Worm (Caenorhabditis elegans): ENCODE measurements around the gene F22E5.22.
A peak's percentile ranks its signal among the peaks of the same experiment; 100 is the strongest.

F22E5.22 gene

ce11 chrII:2698378-2698777 lies 32.7 kb downstream of the F22E5.22 start, which contains the start of gene sri-62 (continued):
- TF ChIP-seq daf-16 (GFP tag; optimal IDR thresholded peaks at IDR 0.05) (no peak), daf-16 (tag; optimal IDR thresholded peaks at IDR 0.05) (no peak)

ce11 chrII:2700229-2700628 lies 34.5 kb downstream of the F22E5.22 start, which contains the start of gene sri-61:
Gene sri-61 (minus strand): TSS chrII:2700329.
- TF ChIP-seq dmd-6 (GFP tag; IDR thresholded peaks at IDR 0.05) (no peak), ctbp-1 (GFP tag; IDR thresholded peaks at IDR 0.05) (no peak), zip-11 (GFP tag; IDR thresholded peaks at IDR 0.05) (no peak), unc-62 (GFP tag; optimal IDR thresholded peaks at IDR 0.05 in 1 of 2) (peak in 1 of 2 experiments; percentile 25), unc-62 (tag; optimal IDR thresholded peaks at IDR 0.05) (no peak), unc-130 (GFP tag; optimal IDR thresholded peaks at IDR 0.05) (no peak), saeg-2 (GFP tag; IDR thresholded peaks at IDR 0.05) (no peak), hmg-1.1 (GFP tag; IDR thresholded peaks at IDR 0.05) (no peak)

- TF ChIP-seq nhr-48 (tag; optimal IDR thresholded peaks at IDR 0.05) (no peak), mes-2 (tag; optimal IDR thresholded peaks at IDR 0.05; ENCODE audit: poor library complexity, severe bottlenecking) (no peak), sdz-12 (GFP tag; optimal IDR thresholded peaks at IDR 0.05) (no peak), dmd-9 (GFP tag; IDR thresholded peaks at IDR 0.05) (no peak), duxl-1 (tag; optimal IDR thresholded peaks at IDR 0.05; ENCODE audit: poor library complexity) (no peak), dmd-6 (GFP tag; IDR thresholded peaks at IDR 0.05) (no peak), nhr-237 (tag; optimal IDR thresholded peaks at IDR 0.05) (no peak)
These were observed 37.1 kb downstream of the F22E5.22 start, which contains the start of gene sri-60 for ce11 chrII:2702757-2703156. Gene sri-60 (minus strand): TSS chrII:2702857.

- TF ChIP-seq madf-9 (GFP tag; conservative IDR thresholded peaks at IDR 0.05): no peak
- no peak for TF ChIP-seq ceh-20 (GFP tag; IDR thresholded peaks at IDR 0.05)
- TF ChIP-seq ceh-82 (tag; optimal IDR thresholded peaks at IDR 0.05): no peak
- no peak for TF ChIP-seq fkh-10 (GFP tag; optimal IDR thresholded peaks at IDR 0.05)
- TF ChIP-seq arid-1 (GFP tag; conservative IDR thresholded peaks at IDR 0.05): no peak
- TF ChIP-seq spr-3 (GFP tag; optimal IDR thresholded peaks at IDR 0.05): no peak
- no peak for TF ChIP-seq lin-13 (GFP tag; optimal IDR thresholded peaks at IDR 0.05)
- TF ChIP-seq lir-3 (tag; optimal IDR thresholded peaks at IDR 0.05): no peak
- no peak for TF ChIP-seq ZK337.2 (GFP tag; IDR thresholded peaks at IDR 0.05)
- TF ChIP-seq egl-27 (tag; optimal IDR thresholded peaks at IDR 0.05): no peak
- TF ChIP-seq F44E2.7 (GFP tag; IDR thresholded peaks at IDR 0.05): no peak
- no peak for TF ChIP-seq lsy-2 (tag; optimal IDR thresholded peaks at IDR 0.05)
These were observed 39.5 kb downstream of the F22E5.22 start, which contains the start of gene srh-128 for ce11 chrII:2705200-2705599. Gene srh-128 (minus strand): TSS chrII:2705300.

- peak; percentile 25 for TF ChIP-seq hlh-11 (tag; optimal IDR thresholded peaks at IDR 0.05)
- TF ChIP-seq mes-2 (tag; optimal IDR thresholded peaks at IDR 0.05; ENCODE audit: poor library complexity, severe bottlenecking): peak; percentile 45
- TF ChIP-seq hlh-30 (tag; optimal IDR thresholded peaks at IDR 0.05; ENCODE audit: insufficient read depth): peak; percentile 49
- no peak for TF ChIP-seq skn-1 (tag; optimal IDR thresholded peaks at IDR 0.05)
- TF ChIP-seq daf-16 (GFP tag; optimal IDR thresholded peaks at IDR 0.05): no peak
- TF ChIP-seq daf-16 (tag; optimal IDR thresholded peaks at IDR 0.05): peak; percentile 68
- no peak for TF ChIP-seq daf-8 (GFP tag; IDR thresholded peaks at IDR 0.05)
- TF ChIP-seq dmd-6 (GFP tag; IDR thresholded peaks at IDR 0.05): 0 out of 2 replicates have a peak, but pooled peaks have one; percentile 10
- TF ChIP-seq duxl-1 (tag; optimal IDR thresholded peaks at IDR 0.05; ENCODE audit: poor library complexity): peak; percentile 90
These were observed 42.2 kb downstream of the F22E5.22 start, which contains the start of gene Y47G7B.2 for ce11 chrII:2707872-2708271. Gene Y47G7B.2 (minus strand): TSS chrII:2708014.

Measured in whole organism, L4 larva.